Fruit fly (Drosophila melanogaster) Kc167 (cell line): ENCODE measurements around the gene CG13678.
"Not testable (repeated sequence)": the region's sequence is repeated elsewhere in the genome, so short reads cannot be mapped to it uniquely, and the experiment has no call there.

Experiments
- Myc ChIP-seq: fragments of >200 bp; optimal IDR thresholded peaks from 2 replicates; lab custom pipeline; 2017; ENCODE audit warnings: missing external identifiers
- Sin3A ChIP-seq: fragments of >200 bp; optimal IDR thresholded peaks from 2 replicates; lab custom pipeline; 2018; ENCODE audit warnings: missing external identifiers
- h ChIP-seq: fragments of >200 bp; optimal IDR thresholded peaks from 3 replicates; lab custom pipeline; 2018; ENCODE audit warnings: missing external identifiers
- insv ChIP-seq: fragments of >200 bp; optimal IDR thresholded peaks from 3 replicates; lab custom pipeline; 2018; ENCODE audit warnings: missing external identifiers
- psq ChIP-seq: fragments of >200 bp; optimal IDR thresholded peaks from 2 replicates; lab custom pipeline; 2017; ENCODE audit warnings: missing external identifiers
- ttk ChIP-seq: sonication (Bioruptor generic); optimal IDR thresholded peaks from 2 replicates; lab custom pipeline; 2017; ENCODE audit warnings: missing external identifiers

CG13678 gene

dm6 chr3L:8197779-8198279 is 24.1 kb upstream of the CG13678 start, which contains the start of the genes UbcE2M and Dhps:
Gene UbcE2M (minus strand): TSS chr3L:8197987.
Gene Dhps (plus strand): TSS chr3L:8198207.
- TF ChIP-seq insv (lab: Kevin White, UChicago), result no peak
- TF ChIP-seq Myc (lab: Kevin White, UChicago), result no peak
- no peak for TF ChIP-seq Sin3A
- TF ChIP-seq ttk (lab: Kevin White, UChicago), result no peak
- no peak for TF ChIP-seq psq (lab: Kevin White, UChicago)
- TF ChIP-seq h (lab: Kevin White, UChicago), result no peak

DNA sequence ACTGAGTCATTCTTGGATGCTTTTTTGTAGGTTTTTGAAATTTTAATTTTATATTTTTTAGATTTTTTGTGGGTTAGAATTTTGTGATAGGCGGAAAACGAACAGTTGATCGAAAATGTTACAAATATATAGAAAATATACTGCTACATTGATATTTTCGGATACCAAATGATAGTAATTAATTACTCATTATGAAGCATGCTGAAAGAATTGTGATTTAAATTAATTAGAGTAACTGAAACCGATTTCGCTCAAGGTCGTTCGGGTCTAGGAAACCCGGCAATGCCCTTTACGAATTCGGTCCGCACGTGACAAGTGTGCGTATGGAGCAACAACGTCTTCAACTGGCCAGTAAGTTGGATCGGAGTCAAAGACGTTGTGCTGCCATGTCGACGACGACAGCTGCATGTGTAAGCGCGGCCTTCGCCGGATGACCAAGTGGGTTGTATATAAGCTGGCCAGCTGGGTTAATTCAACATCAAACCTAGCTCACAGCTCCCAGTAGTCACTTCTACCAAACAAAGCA is 19.6 kb upstream of the CG13678 start, which contains the start of the genes CG7366 and CG13679:
TSS of gene CG7366 (minus strand) at position 101 of the 526 bp plus-strand sequence.
TSS of gene CG13679 (plus strand) at position 476 of the 526 bp plus-strand sequence.
- TF ChIP-seq ttk (lab: Kevin White, UChicago) (no peak), h (lab: Kevin White, UChicago) (no peak), Sin3A (no peak), psq (lab: Kevin White, UChicago) (no peak)

dm6 chr3L:8210596-8210995 is 11.3 kb upstream of the CG13678 start, which contains the start of gene tut:
Gene tut (minus strand): TSS chr3L:8210743.
- no peak for TF ChIP-seq psq (lab: Kevin White, UChicago)

dm6 chr3L:8211590-8211989 is 10.4 kb upstream of the CG13678 start, which contains the start of gene CG8006:
Gene CG8006 (plus strand): TSS chr3L:8211890.
- TF ChIP-seq Myc (lab: Kevin White, UChicago), result no peak
- no peak for TF ChIP-seq Sin3A
- no peak for TF ChIP-seq ttk (lab: Kevin White, UChicago)
- no peak for TF ChIP-seq psq (lab: Kevin White, UChicago)
- TF ChIP-seq h (lab: Kevin White, UChicago), result no peak
- no peak for TF ChIP-seq insv (lab: Kevin White, UChicago)

DNA sequence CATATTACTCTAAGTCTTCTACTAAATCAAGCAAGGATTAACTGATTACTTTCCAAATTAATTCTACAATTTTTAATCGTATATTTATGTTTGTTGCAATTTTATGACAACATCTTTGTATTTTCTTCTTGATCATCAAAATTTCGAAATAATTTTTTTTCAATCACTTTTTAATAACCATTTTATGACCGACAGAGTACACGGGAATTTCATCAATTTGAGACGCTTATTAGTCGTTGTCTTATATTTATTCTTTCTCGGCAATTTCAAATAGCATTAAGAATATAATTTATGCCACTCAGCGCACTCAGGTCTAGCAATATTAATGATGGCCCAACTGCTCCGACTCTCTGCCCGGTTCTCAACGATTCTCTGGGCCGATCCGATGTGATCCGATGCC is 7.0 kb upstream of the CG13678 start, which contains the start of gene CG8012:
TSS of gene CG8012 (plus strand) at position 301 of the 400 bp plus-strand sequence.
- TF ChIP-seq h (lab: Kevin White, UChicago) (no peak), Sin3A (no peak), ttk (lab: Kevin White, UChicago) (no peak), psq (lab: Kevin White, UChicago) (no peak), Myc (lab: Kevin White, UChicago) (no peak), insv (lab: Kevin White, UChicago) (no peak)

dm6 chr3L:8218883-8219282 is 3.1 kb upstream of the CG13678 start, which contains the start of gene CG13674:
Gene CG13674 (minus strand): TSS chr3L:8218983.
- no peak for TF ChIP-seq insv (lab: Kevin White, UChicago)
- no peak for TF ChIP-seq Sin3A

DNA sequence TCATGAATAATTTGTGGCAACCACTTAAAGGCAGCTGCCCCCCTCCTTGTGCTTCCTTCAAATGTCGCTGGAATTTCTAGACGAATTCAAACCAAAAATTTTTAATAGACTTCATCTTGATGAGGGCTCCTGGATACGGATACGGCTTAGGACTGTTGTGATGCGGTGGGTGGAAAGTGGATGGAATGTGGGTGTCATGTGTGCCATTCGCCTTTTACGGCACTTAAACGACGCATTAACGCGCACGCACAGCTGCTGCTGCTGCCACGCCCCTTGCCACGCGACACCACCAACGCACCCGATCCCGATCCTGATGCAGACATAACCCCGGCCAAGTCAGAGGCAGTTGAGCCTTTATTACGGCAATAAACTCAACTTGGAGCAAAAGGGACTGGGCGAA is 2.3 kb upstream of the CG13678 start:
- TF ChIP-seq insv (lab: Kevin White, UChicago), result no peak
- TF ChIP-seq Myc (lab: Kevin White, UChicago), result no peak

DNA sequence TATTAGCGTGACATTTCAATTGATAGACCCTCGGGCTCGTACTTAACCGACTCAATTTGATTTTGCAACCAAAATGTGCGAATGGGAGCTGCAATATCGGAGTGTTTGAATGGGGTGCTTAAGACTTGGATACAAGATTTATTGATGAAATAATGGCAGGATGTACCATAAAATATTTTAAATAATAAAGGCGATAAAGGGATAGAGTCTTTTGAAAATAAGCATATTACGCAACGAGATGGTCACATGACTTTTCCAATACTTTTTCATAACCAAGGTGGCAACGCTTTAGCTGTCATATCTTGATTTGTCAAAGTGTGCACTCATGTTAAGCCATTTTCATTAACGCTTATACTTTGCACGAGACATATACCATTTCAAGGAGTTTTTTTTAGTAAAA is 7.0 kb downstream of the CG13678 start, which contains the start of gene eIF4E3:
TSS of gene eIF4E3 (plus strand) at position 301 of the 400 bp plus-strand sequence.
- no peak for TF ChIP-seq psq (lab: Kevin White, UChicago)
- no peak for TF ChIP-seq insv (lab: Kevin White, UChicago)
- TF ChIP-seq Sin3A, result no peak
- TF ChIP-seq h (lab: Kevin White, UChicago), result no peak
- no peak for TF ChIP-seq ttk (lab: Kevin White, UChicago)
- no peak for TF ChIP-seq Myc (lab: Kevin White, UChicago)

dm6 chr3L:8238347-8238746 is 16.4 kb downstream of the CG13678 start, which contains the start of gene Dscam4:
Gene Dscam4 (plus strand): TSS chr3L:8238647.
- TF ChIP-seq h, Myc, psq (lab: Kevin White, UChicago): not testable (repeated sequence)

dm6 chr3L:8240501-8240900 is 18.6 kb downstream of the CG13678 start, which contains the start of gene CG7213:
Gene CG7213 (minus strand): TSS chr3L:8240601.
- TF ChIP-seq Sin3A, result no peak
- TF ChIP-seq ttk (lab: Kevin White, UChicago), result no peak
- TF ChIP-seq psq (lab: Kevin White, UChicago), result no peak
- TF ChIP-seq insv (lab: Kevin White, UChicago), result no peak
- no peak for TF ChIP-seq h (lab: Kevin White, UChicago)
- no peak for TF ChIP-seq Myc (lab: Kevin White, UChicago)

- TF ChIP-seq ttk (lab: Kevin White, UChicago) (no peak), h (lab: Kevin White, UChicago) (no peak), Sin3A (no peak), Myc (lab: Kevin White, UChicago) (no peak), psq (lab: Kevin White, UChicago) (no peak), insv (lab: Kevin White, UChicago) (no peak)
These were observed 19.0 kb downstream of the CG13678 start for dm6 chr3L:8240932-8241331.
